Fruit fly (Drosophila melanogaster) whole organism, embryonic: ENCODE measurements around the gene CG15506.
A peak's percentile ranks its signal among the peaks of the same experiment; 100 is the strongest.

Experiments used
- Asciz ChIP-seq: fragments of 200-800 bp; sonication (Bioruptor generic); optimal IDR thresholded peaks from 2 replicates; lab custom pipeline; 2017; ENCODE audit warnings: missing biosample characterization, mild to moderate bottlenecking, missing genetic modification characterization, missing genetic modification reagents
- CG10209 ChIP-seq: fragments of 200-800 bp; sonication (Bioruptor generic); optimal IDR thresholded peaks from 3 replicates; lab custom pipeline; 2017; ENCODE audit warnings: missing biosample characterization, mild to moderate bottlenecking, missing genetic modification characterization, missing genetic modification reagents
- CG10979 ChIP-seq: fragments of 200-800 bp; sonication (Bioruptor generic); optimal IDR thresholded peaks from 2 replicates; lab custom pipeline; 2018; ENCODE audit warnings: missing biosample characterization, mild to moderate bottlenecking, missing genetic modification characterization, moderate library complexity
- CG11398 ChIP-seq: fragments of 200-800 bp; sonication (Bioruptor generic); optimal IDR thresholded peaks from 2 replicates; lab custom pipeline; 2016; ENCODE audit warnings: missing biosample characterization, missing genetic modification characterization
- CG13624 ChIP-seq: fragments of 200-800 bp; sonication (Bioruptor generic); optimal IDR thresholded peaks from 2 replicates; lab custom pipeline; 2016; ENCODE audit warnings: missing biosample characterization, missing genetic modification characterization
- CG14441 ChIP-seq: fragments of 200-800 bp; sonication (Bioruptor generic); IDR thresholded peaks from 2 replicates; pipeline ENCODE4 v1.3.6; 2022; ENCODE audit warnings: missing biosample characterization, missing genetic modification characterization
- CG15696 ChIP-seq: fragments of 200-800 bp; sonication (Bioruptor generic); optimal IDR thresholded peaks from 2 replicates; lab custom pipeline; 2019; ENCODE audit warnings: missing biosample characterization, mild to moderate bottlenecking, missing genetic modification characterization, moderate library complexity
- CG1603 ChIP-seq: fragments of 200-800 bp; sonication (Bioruptor generic); optimal IDR thresholded peaks from 2 replicates; lab custom pipeline; 2019; ENCODE audit warnings: missing biosample characterization, mild to moderate bottlenecking, missing genetic modification characterization, moderate library complexity
- CG16813 ChIP-seq: fragments of 200-800 bp; sonication (Bioruptor generic); IDR thresholded peaks from 3 replicates; pipeline ENCODE4 v1.3.6; 2022; ENCODE audit warnings: missing biosample characterization, missing genetic modification characterization; ENCODE audit not compliant: partially characterized antibody
- CG1792 ChIP-seq: fragments of 200-800 bp; sonication (Bioruptor generic); optimal IDR thresholded peaks from 2 replicates; lab custom pipeline; 2016; ENCODE audit warnings: missing biosample characterization, missing genetic modification characterization
- CG18262 ChIP-seq: fragments of 200-800 bp; optimal IDR thresholded peaks from 3 replicates; lab custom pipeline; 2019; ENCODE audit warnings: missing biosample characterization, mild to moderate bottlenecking, missing genetic modification characterization, moderate library complexity
- CG2202 ChIP-seq: fragments of 200-800 bp; sonication (Bioruptor generic); optimal IDR thresholded peaks from 2 replicates; lab custom pipeline; 2018; ENCODE audit warnings: missing biosample characterization, mild to moderate bottlenecking, missing genetic modification characterization
- CG2712 ChIP-seq: fragments of 200-800 bp; optimal IDR thresholded peaks from 3 replicates; lab custom pipeline; 2019; ENCODE audit warnings: missing biosample characterization, mild to moderate bottlenecking, missing genetic modification characterization, moderate library complexity
- CG2875 ChIP-seq: fragments of 200-800 bp; sonication (Bioruptor generic); optimal IDR thresholded peaks from 2 replicates; lab custom pipeline; 2017; ENCODE audit warnings: missing biosample characterization, mild to moderate bottlenecking, missing genetic modification characterization, missing genetic modification reagents
- CG31365 ChIP-seq: fragments of 200-800 bp; sonication (Bioruptor generic); optimal IDR thresholded peaks from 2 replicates; lab custom pipeline; 2018; ENCODE audit warnings: missing biosample characterization, mild to moderate bottlenecking, missing genetic modification characterization
- CG32767 ChIP-seq: fragments of 200-800 bp; sonication (Bioruptor generic); IDR thresholded peaks from 2 replicates; pipeline ENCODE4 v1.3.6; 2022; ENCODE audit warnings: missing biosample characterization, missing genetic modification characterization
- CG3847 ChIP-seq: fragments of 200-800 bp; sonication (Bioruptor generic); IDR thresholded peaks from 2 replicates; pipeline ENCODE4 v1.3.6; 2022; ENCODE audit warnings: missing biosample characterization, missing genetic modification characterization
- CG4424 ChIP-seq: fragments of 200-800 bp; sonication (Bioruptor generic); optimal IDR thresholded peaks from 3 replicates; lab custom pipeline; 2016; ENCODE audit warnings: missing biosample characterization, missing genetic modification characterization
- CG6175 ChIP-seq: fragments of 200-800 bp; sonication (Bioruptor generic); IDR thresholded peaks from 3 replicates; pipeline ENCODE4 v1.3.6; 2022; ENCODE audit warnings: missing biosample characterization, missing genetic modification characterization
- CG6272 ChIP-seq: fragments of 200-800 bp; sonication (Bioruptor generic); IDR thresholded peaks from 2 replicates; pipeline ENCODE4 v1.3.6; 2022; ENCODE audit warnings: missing biosample characterization, missing genetic modification characterization
- CG6683 ChIP-seq: fragments of 200-800 bp; sonication (Bioruptor generic); optimal IDR thresholded peaks from 2 replicates; lab custom pipeline; 2017; ENCODE audit warnings: missing biosample characterization, mild to moderate bottlenecking, missing genetic modification characterization, missing genetic modification reagents
- CG6854 ChIP-seq: fragments of 200-800 bp; sonication (Bioruptor generic); optimal IDR thresholded peaks from 3 replicates; lab custom pipeline; 2017; ENCODE audit warnings: missing biosample characterization, mild to moderate bottlenecking, missing genetic modification characterization
- CG7839 ChIP-seq: fragments of 200-800 bp; sonication (Bioruptor generic); optimal IDR thresholded peaks from 3 replicates; lab custom pipeline; 2018; ENCODE audit warnings: missing biosample characterization, mild to moderate bottlenecking, missing genetic modification characterization, moderate library complexity
- CG8359 ChIP-seq: fragments of 200-800 bp; sonication (Bioruptor generic); optimal IDR thresholded peaks from 2 replicates; lab custom pipeline; 2017; ENCODE audit warnings: missing biosample characterization, mild to moderate bottlenecking, missing genetic modification characterization, borderline replicate concordance
- Dip2 ChIP-seq: fragments of 200-800 bp; sonication (Bioruptor generic); IDR thresholded peaks from 2 replicates; pipeline ENCODE4 v1.3.6; 2022; ENCODE audit warnings: missing biosample characterization, missing genetic modification characterization
- Drgx ChIP-seq: fragments of 200-800 bp; sonication (Bioruptor generic); IDR thresholded peaks from 2 replicates; pipeline ENCODE4 v1.3.6; 2022; ENCODE audit warnings: missing biosample characterization, missing genetic modification characterization
- Eip74EF ChIP-seq, 2 experiments: fragments of 200-800 bp in 1 of 2; fragments of >200 bp in 1 of 2; sonication (Bioruptor generic) in 1 of 2; optimal IDR thresholded peaks; 2 replicates each; lab custom pipeline; 2017 to 2019; ENCODE audit warnings: missing biosample characterization in 2 of 2, missing genetic modification characterization in 2 of 2, mild to moderate bottlenecking in 1 of 2, moderate library complexity in 1 of 2
- Ets65A ChIP-seq: fragments of 200-800 bp; sonication (Bioruptor generic); peaks from one replicate; lab custom pipeline; 2016; ENCODE audit warnings: missing biosample characterization, missing genetic modification characterization
- Hey ChIP-seq: fragments of 200-800 bp; sonication (Bioruptor generic); optimal IDR thresholded peaks from 3 replicates; lab custom pipeline; 2018; ENCODE audit warnings: missing biosample characterization, mild to moderate bottlenecking, missing genetic modification characterization
- HmgD ChIP-seq: fragments of 200-800 bp; sonication (Bioruptor generic); optimal IDR thresholded peaks from 3 replicates; lab custom pipeline; 2016; ENCODE audit warnings: missing biosample characterization, missing genetic modification characterization
- Jarid2 ChIP-seq: fragments of 200-800 bp; sonication (Bioruptor generic); optimal IDR thresholded peaks from 3 replicates; lab custom pipeline; 2017; ENCODE audit warnings: mild to moderate bottlenecking, missing biosample characterization, missing genetic modification reagents, missing genetic modification characterization
- MBD-R2 ChIP-seq: fragments of 200-800 bp; sonication (Bioruptor generic); IDR thresholded peaks from 2 replicates; pipeline ENCODE4 v1.3.6; 2022; ENCODE audit warnings: missing biosample characterization, missing genetic modification characterization
- Mes4 ChIP-seq: fragments of 200-800 bp; sonication (Bioruptor generic); optimal IDR thresholded peaks from 2 replicates; lab custom pipeline; 2016; ENCODE audit warnings: missing biosample characterization, missing genetic modification characterization
- Nf-YA ChIP-seq: fragments of 200-800 bp; sonication (Bioruptor generic); IDR thresholded peaks from 2 replicates; pipeline ENCODE4 v1.3.6; 2022; ENCODE audit warnings: missing biosample characterization, missing genetic modification characterization
- ab ChIP-seq: fragments of 200-800 bp; sonication (Bioruptor generic); optimal IDR thresholded peaks from 2 replicates; lab custom pipeline; 2016; ENCODE audit warnings: missing biosample characterization, missing genetic modification characterization
- bab2 ChIP-seq: fragments of 200-800 bp; sonication (Bioruptor generic); optimal IDR thresholded peaks from 2 replicates; lab custom pipeline; 2016; ENCODE audit warnings: missing biosample characterization, missing genetic modification characterization
- bsh ChIP-seq, 2 experiments: fragments of 200-800 bp; sonication (Bioruptor generic); optimal IDR thresholded peaks; 2 replicates each; lab custom pipeline; 2017 to 2018; ENCODE audit warnings: mild to moderate bottlenecking in 2 of 2, missing biosample characterization in 2 of 2, missing genetic modification characterization in 2 of 2, moderate library complexity in 1 of 2
- chinmo ChIP-seq: fragments of 200-800 bp; sonication (Bioruptor generic); IDR thresholded peaks from 4 replicates; pipeline ENCODE4 v1.3.6; 2022; ENCODE audit warnings: missing biosample characterization, missing genetic modification characterization; ENCODE audit not compliant: partially characterized antibody
- ci ChIP-seq: fragments of 200-800 bp; sonication (Bioruptor generic); IDR thresholded peaks from 3 replicates; pipeline ENCODE4 v1.3.6; 2022; ENCODE audit warnings: missing biosample characterization, missing genetic modification characterization
- crol ChIP-seq: fragments of 200-800 bp; sonication (Bioruptor generic); IDR thresholded peaks from 2 replicates; pipeline ENCODE4 v1.3.6; 2022; ENCODE audit warnings: missing biosample characterization, missing genetic modification characterization
- da ChIP-seq: fragments of 200-800 bp; sonication (Bioruptor generic); optimal IDR thresholded peaks from 2 replicates; lab custom pipeline; 2016; ENCODE audit warnings: missing biosample characterization, missing genetic modification characterization
- danr ChIP-seq: fragments of 200-800 bp; sonication (Bioruptor generic); IDR thresholded peaks from 2 replicates; pipeline ENCODE4 v1.3.6; 2022; ENCODE audit warnings: missing biosample characterization, missing genetic modification characterization
- ewg ChIP-seq: fragments of 200-800 bp; sonication (Bioruptor generic); optimal IDR thresholded peaks from 3 replicates; lab custom pipeline; 2017; ENCODE audit warnings: mild to moderate bottlenecking, missing biosample characterization, missing genetic modification reagents, missing genetic modification characterization
- grau ChIP-seq: fragments of 200-800 bp; optimal IDR thresholded peaks from 3 replicates; lab custom pipeline; 2019; ENCODE audit warnings: missing biosample characterization, mild to moderate bottlenecking, missing genetic modification characterization, moderate library complexity
- gsb ChIP-seq: fragments of 200-800 bp; sonication (Bioruptor generic); IDR thresholded peaks from 2 replicates; pipeline ENCODE4 v1.3.6; 2022; ENCODE audit warnings: missing biosample characterization, missing genetic modification characterization
- kah ChIP-seq: fragments of 200-800 bp; sonication (Bioruptor generic); optimal IDR thresholded peaks from 2 replicates; lab custom pipeline; 2018; ENCODE audit warnings: missing biosample characterization, mild to moderate bottlenecking, missing genetic modification characterization
- lab ChIP-seq: fragments of 200-800 bp; sonication (Bioruptor generic); optimal IDR thresholded peaks from 3 replicates; lab custom pipeline; 2017; ENCODE audit warnings: missing biosample characterization, missing genetic modification characterization, mild to moderate bottlenecking, moderate library complexity, missing genetic modification reagents
- odd ChIP-seq: fragments of 200-800 bp; sonication (Bioruptor generic); optimal IDR thresholded peaks from 2 replicates; lab custom pipeline; 2017; ENCODE audit warnings: missing biosample characterization, mild to moderate bottlenecking, missing genetic modification characterization
- pros ChIP-seq: fragments of 200-800 bp; sonication (Bioruptor generic); optimal IDR thresholded peaks from 3 replicates; lab custom pipeline; 2019; ENCODE audit warnings: missing biosample characterization, mild to moderate bottlenecking, missing genetic modification characterization, moderate library complexity
- slbo ChIP-seq: fragments of 200-800 bp; sonication (Bioruptor generic); IDR thresholded peaks from 2 replicates; pipeline ENCODE4 v1.3.6; 2022; ENCODE audit warnings: missing biosample characterization, missing genetic modification characterization
- tin ChIP-seq: fragments of 200-800 bp; sonication (Bioruptor generic); optimal IDR thresholded peaks from 3 replicates; lab custom pipeline; 2016; ENCODE audit warnings: missing biosample characterization, missing genetic modification characterization

Gene CG15506

dm6 chr3R:29755248-29755647 is 36.8 kb downstream of the CG15506 start (continued):
- TF ChIP-seq bab2 (no peak), CG16813 (no peak), CG11398 (no peak), CG15696 (tag; lab: Kevin White, UChicago) (no peak), crol (GFP tag; lab: Robert Waterston, UW) (no peak), Jarid2 (GFP tag; lab: Kevin White, UChicago) (no peak), ewg (GFP tag; lab: Kevin White, UChicago) (peak; percentile 17), CG18262 (no peak), CG31365 (tag; lab: Kevin White, UChicago) (no peak), Eip74EF (GFP tag; optimal IDR thresholded peaks at IDR 0.05; lab: Kevin White, UChicago) (no peak), gsb (GFP tag; lab: Robert Waterston, UW) (no peak), CG2712 (tag; lab: Kevin White, UChicago) (no peak), CG3847 (no peak), CG6854 (no peak), MBD-R2 (GFP tag; lab: Robert Waterston, UW) (no peak), CG6175 (GFP tag; lab: Robert Waterston, UW) (no peak), da (no peak), CG10979 (tag; lab: Kevin White, UChicago) (peak; percentile 20), Dip2 (GFP tag; lab: Robert Waterston, UW) (no peak), ab (GFP tag; lab: Kevin White, UChicago) (no peak), CG2875 (GFP tag; lab: Kevin White, UChicago) (no peak), Drgx (GFP tag; lab: Robert Waterston, UW) (peak; percentile 87), CG4424 (GFP tag; lab: Kevin White, UChicago) (no peak), CG14441 (GFP tag; lab: Robert Waterston, UW) (peak; percentile 66), Nf-YA (GFP tag; lab: Robert Waterston, UW) (no peak), ci (GFP tag; lab: Robert Waterston, UW) (peak; percentile 68), CG1603 (tag; lab: Kevin White, UChicago) (no peak), CG6683 (GFP tag; lab: Kevin White, UChicago) (no peak), Ets65A (GFP tag; lab: Kevin White, UChicago) (peak; percentile 32), CG1792 (GFP tag; lab: Kevin White, UChicago) (no peak), kah (GFP tag; lab: Kevin White, UChicago) (no peak), odd (no peak), slbo (GFP tag; lab: Robert Waterston, UW) (peak; percentile 46), CG32767 (no peak), bsh (GFP tag; optimal IDR thresholded peaks at IDR 0.05; lab: Kevin White, UChicago) (peak in 1 of 2 experiments; percentile 4), lab (GFP tag; lab: Kevin White, UChicago) (no peak), grau (tag; lab: Kevin White, UChicago) (peak; percentile 3), danr (no peak), CG8359 (no peak), CG6272 (GFP tag; lab: Robert Waterston, UW) (peak; percentile 43; the same call in 1 of the 2 replicates), tin (peak; percentile 23), Mes4 (no peak), CG2202 (tag; lab: Kevin White, UChicago) (no peak), pros (GFP tag; lab: Kevin White, UChicago) (no peak), CG13624 (GFP tag; lab: Kevin White, UChicago) (no peak), CG10209 (GFP tag; lab: Kevin White, UChicago) (peak; percentile 7), HmgD (GFP tag; lab: Kevin White, UChicago) (no peak), chinmo (GFP tag; lab: Robert Waterston, UW) (no peak), CG7839 (tag; lab: Kevin White, UChicago) (no peak), Asciz (GFP tag; lab: Kevin White, UChicago) (no peak), Hey (tag; lab: Kevin White, UChicago) (no peak)
